Fruit fly (Drosophila melanogaster) whole organism, embryonic: ENCODE data around the gene Acp76A.
A peak's percentile ranks its signal among the peaks of the same experiment; 100 is the strongest.

Experiments used
- CG10431 ChIP-seq: fragments of 200-800 bp; sonication (Bioruptor generic); optimal IDR thresholded peaks from 3 replicates; lab custom pipeline; 2018; ENCODE audit warnings: missing biosample characterization, mild to moderate bottlenecking, missing genetic modification characterization
- CG10462 ChIP-seq: fragments of 200-800 bp; sonication (Bioruptor generic); optimal IDR thresholded peaks from 2 replicates; lab custom pipeline; 2016; ENCODE audit warnings: missing biosample characterization, missing genetic modification characterization
- CG10543 ChIP-seq: fragments of 200-800 bp; sonication (Bioruptor generic); optimal IDR thresholded peaks from 3 replicates; lab custom pipeline; 2017; ENCODE audit warnings: missing biosample characterization, mild to moderate bottlenecking, missing genetic modification characterization, moderate library complexity
- CG11398 ChIP-seq: fragments of 200-800 bp; sonication (Bioruptor generic); optimal IDR thresholded peaks from 2 replicates; lab custom pipeline; 2016; ENCODE audit warnings: missing biosample characterization, missing genetic modification characterization
- CG11456 ChIP-seq: fragments of 200-800 bp; sonication (Bioruptor generic); IDR thresholded peaks from 3 replicates; pipeline ENCODE4 v1.3.6; 2022; ENCODE audit warnings: missing biosample characterization, missing genetic modification characterization
- CG11695 ChIP-seq: fragments of 200-800 bp; sonication (Bioruptor generic); IDR thresholded peaks from 3 replicates; pipeline ENCODE4 v1.3.6; 2022; ENCODE audit warnings: missing biosample characterization, missing genetic modification characterization
- CG12071 ChIP-seq: fragments of 200-800 bp; sonication (Bioruptor generic); optimal IDR thresholded peaks from 3 replicates; lab custom pipeline; 2018; ENCODE audit warnings: missing biosample characterization, mild to moderate bottlenecking, missing genetic modification characterization
- CG15269 ChIP-seq: fragments of 200-800 bp; sonication (Bioruptor generic); optimal IDR thresholded peaks from 2 replicates; lab custom pipeline; 2018; ENCODE audit warnings: missing biosample characterization, mild to moderate bottlenecking, missing genetic modification characterization, moderate library complexity
- CG1603 ChIP-seq: fragments of 200-800 bp; sonication (Bioruptor generic); optimal IDR thresholded peaks from 2 replicates; lab custom pipeline; 2019; ENCODE audit warnings: missing biosample characterization, mild to moderate bottlenecking, missing genetic modification characterization, moderate library complexity
- CG16813 ChIP-seq: fragments of 200-800 bp; sonication (Bioruptor generic); IDR thresholded peaks from 3 replicates; pipeline ENCODE4 v1.3.6; 2022; ENCODE audit warnings: missing biosample characterization, missing genetic modification characterization; ENCODE audit not compliant: partially characterized antibody
- CG30403 ChIP-seq: fragments of 200-800 bp; sonication (Bioruptor generic); optimal IDR thresholded peaks from 3 replicates; lab custom pipeline; 2016; ENCODE audit warnings: missing biosample characterization, missing genetic modification characterization
- CG3281 ChIP-seq: fragments of 200-800 bp; sonication (Bioruptor generic); optimal IDR thresholded peaks from 3 replicates; lab custom pipeline; 2017; ENCODE audit warnings: missing biosample characterization, mild to moderate bottlenecking, missing genetic modification characterization
- CG34376 ChIP-seq: fragments of 200-800 bp; sonication (Bioruptor generic); optimal IDR thresholded peaks from 2 replicates; lab custom pipeline; 2018; ENCODE audit warnings: missing biosample characterization, mild to moderate bottlenecking, missing genetic modification characterization
- CG4404 ChIP-seq: fragments of 200-800 bp; sonication (Bioruptor generic); IDR thresholded peaks from 2 replicates; pipeline ENCODE4 v1.3.6; 2022; ENCODE audit warnings: missing biosample characterization, missing genetic modification characterization
- CG4617 ChIP-seq: fragments of 200-800 bp; sonication (Bioruptor generic); optimal IDR thresholded peaks from 3 replicates; lab custom pipeline; 2016; ENCODE audit warnings: missing biosample characterization, missing genetic modification characterization, borderline replicate concordance
- CG5180 ChIP-seq: fragments of 200-800 bp; sonication (Bioruptor generic); optimal IDR thresholded peaks from 3 replicates; lab custom pipeline; 2017; ENCODE audit warnings: missing biosample characterization, missing genetic modification characterization, mild to moderate bottlenecking, moderate library complexity, missing genetic modification reagents
- CG6854 ChIP-seq: fragments of 200-800 bp; sonication (Bioruptor generic); optimal IDR thresholded peaks from 3 replicates; lab custom pipeline; 2017; ENCODE audit warnings: missing biosample characterization, mild to moderate bottlenecking, missing genetic modification characterization
- CG7271 ChIP-seq: fragments of 200-800 bp; sonication (Bioruptor generic); optimal IDR thresholded peaks from 2 replicates; lab custom pipeline; 2018; ENCODE audit warnings: missing biosample characterization, mild to moderate bottlenecking, missing genetic modification characterization, moderate library complexity
- Camta ChIP-seq: fragments of 200-800 bp; sonication (Bioruptor generic); optimal IDR thresholded peaks from 2 replicates; lab custom pipeline; 2016; ENCODE audit warnings: missing biosample characterization, missing genetic modification characterization
- CkIIα-i1 ChIP-seq: fragments of 200-800 bp; sonication (Bioruptor generic); IDR thresholded peaks from 2 replicates; pipeline ENCODE4 v1.3.6; 2022; ENCODE audit warnings: missing biosample characterization, missing genetic modification characterization
- Deaf1 ChIP-seq: fragments of 200-800 bp; optimal IDR thresholded peaks from 3 replicates; lab custom pipeline; 2019; ENCODE audit warnings: missing biosample characterization, mild to moderate bottlenecking, missing genetic modification characterization, moderate library complexity
- Elba2 ChIP-seq: fragments of 200-800 bp; sonication (Bioruptor generic); optimal IDR thresholded peaks from 3 replicates; lab custom pipeline; 2016; ENCODE audit warnings: missing biosample characterization, missing genetic modification characterization
- Ets97D ChIP-seq: fragments of 200-800 bp; sonication (Bioruptor generic); optimal IDR thresholded peaks from 3 replicates; lab custom pipeline; 2016; ENCODE audit warnings: missing biosample characterization, missing genetic modification characterization
- Fer3 ChIP-seq: fragments of 200-800 bp; sonication (Bioruptor generic); optimal IDR thresholded peaks from 2 replicates; lab custom pipeline; 2018; ENCODE audit warnings: missing biosample characterization, mild to moderate bottlenecking, missing genetic modification characterization, moderate library complexity
- Hr51 ChIP-seq, 2 experiments: fragments of 200-800 bp; sonication (Bioruptor generic); optimal IDR thresholded peaks; 2 replicates in 1 of 2; 3 replicates in 1 of 2; lab custom pipeline; 2016 to 2018; ENCODE audit warnings: missing biosample characterization in 2 of 2, missing genetic modification characterization in 2 of 2, mild to moderate bottlenecking in 1 of 2, moderate library complexity in 1 of 2
- MTF-1 ChIP-seq: fragments of 200-800 bp; sonication (Bioruptor generic); optimal IDR thresholded peaks from 2 replicates; lab custom pipeline; 2018; ENCODE audit warnings: missing biosample characterization, mild to moderate bottlenecking, missing genetic modification characterization, borderline replicate concordance
- NC2α ChIP-seq: fragments of 200-800 bp; sonication (Bioruptor generic); optimal IDR thresholded peaks from 2 replicates; lab custom pipeline; 2016; ENCODE audit warnings: missing biosample characterization, missing genetic modification characterization
- Ravus ChIP-seq: fragments of 200-800 bp; sonication (Bioruptor generic); IDR thresholded peaks from 2 replicates; pipeline ENCODE4 v1.3.6; 2022; ENCODE audit warnings: missing biosample characterization, missing genetic modification characterization
- Sry-δ ChIP-seq: fragments of 200-800 bp; sonication (Bioruptor generic); optimal IDR thresholded peaks from 2 replicates; lab custom pipeline; 2016; ENCODE audit warnings: missing biosample characterization, missing genetic modification characterization
- Taf1 ChIP-seq: fragments of 200-800 bp; sonication (Bioruptor generic); IDR thresholded peaks from 2 replicates; pipeline ENCODE4 v1.3.6; 2022; ENCODE audit warnings: missing biosample characterization, missing genetic modification characterization
- al ChIP-seq: fragments of 200-800 bp; sonication (Bioruptor generic); IDR thresholded peaks from 2 replicates; pipeline ENCODE4 v1.3.6; 2022; ENCODE audit warnings: missing biosample characterization, missing genetic modification characterization
- bbx ChIP-seq: fragments of 200-800 bp; sonication (Bioruptor generic); IDR thresholded peaks from 2 replicates; pipeline ENCODE4 v1.3.6; 2022; ENCODE audit warnings: missing biosample characterization, missing genetic modification characterization; ENCODE audit not compliant: partially characterized antibody
- bigmax ChIP-seq: fragments of 200-800 bp; sonication (Bioruptor generic); optimal IDR thresholded peaks from 2 replicates; lab custom pipeline; 2018; ENCODE audit warnings: missing biosample characterization, mild to moderate bottlenecking, missing genetic modification characterization
- chinmo ChIP-seq: fragments of 200-800 bp; sonication (Bioruptor generic); IDR thresholded peaks from 4 replicates; pipeline ENCODE4 v1.3.6; 2022; ENCODE audit warnings: missing biosample characterization, missing genetic modification characterization; ENCODE audit not compliant: partially characterized antibody
- cwo ChIP-seq: fragments of 200-800 bp; sonication (Bioruptor generic); optimal IDR thresholded peaks from 3 replicates; lab custom pipeline; 2017; ENCODE audit warnings: missing biosample characterization, missing genetic modification characterization, mild to moderate bottlenecking, moderate library complexity, missing genetic modification reagents
- fd96Cb ChIP-seq: fragments of 200-800 bp; sonication (Bioruptor generic); optimal IDR thresholded peaks from 2 replicates; lab custom pipeline; 2018; ENCODE audit warnings: missing biosample characterization, mild to moderate bottlenecking, missing genetic modification characterization, moderate library complexity
- insv ChIP-seq, 2 experiments: fragments of 200-800 bp; sonication (Bioruptor generic); optimal IDR thresholded peaks; 3 replicates each; lab custom pipeline; 2016 to 2018; ENCODE audit warnings: missing biosample characterization in 2 of 2, missing genetic modification characterization in 2 of 2
- jigr1 ChIP-seq: fragments of 200-800 bp; sonication (Bioruptor generic); IDR thresholded peaks from 3 replicates; pipeline ENCODE4 v1.3.6; 2022; ENCODE audit warnings: missing biosample characterization, missing genetic modification characterization
- jing ChIP-seq: fragments of 200-800 bp; sonication (Bioruptor generic); optimal IDR thresholded peaks from 2 replicates; lab custom pipeline; 2018; ENCODE audit warnings: missing biosample characterization, mild to moderate bottlenecking, missing genetic modification characterization
- lilli ChIP-seq: fragments of 200-800 bp; sonication (Bioruptor generic); optimal IDR thresholded peaks from 3 replicates; lab custom pipeline; 2016; ENCODE audit warnings: missing biosample characterization, missing genetic modification characterization
- lmd ChIP-seq: fragments of 200-800 bp; sonication (Bioruptor generic); IDR thresholded peaks from 2 replicates; pipeline ENCODE4 v1.3.6; 2022; ENCODE audit warnings: missing biosample characterization, missing genetic modification characterization
- mld ChIP-seq: fragments of 200-800 bp; sonication (Bioruptor generic); IDR thresholded peaks from 3 replicates; pipeline ENCODE4 v1.3.6; 2022; ENCODE audit warnings: missing biosample characterization, missing genetic modification characterization; ENCODE audit not compliant: partially characterized antibody
- oc ChIP-seq: fragments of 200-800 bp; sonication (Bioruptor generic); optimal IDR thresholded peaks from 2 replicates; lab custom pipeline; 2018; ENCODE audit warnings: missing biosample characterization, mild to moderate bottlenecking, missing genetic modification characterization, moderate library complexity
- seq ChIP-seq: fragments of 200-800 bp; sonication (Bioruptor generic); IDR thresholded peaks from 2 replicates; pipeline ENCODE4 v1.3.6; 2022; ENCODE audit warnings: missing biosample characterization, missing genetic modification characterization
- slp2 ChIP-seq: fragments of 200-800 bp; sonication (Bioruptor generic); optimal IDR thresholded peaks from 2 replicates; lab custom pipeline; 2016; ENCODE audit warnings: missing biosample characterization, missing genetic modification characterization
- so ChIP-seq: fragments of 200-800 bp; sonication (Bioruptor generic); IDR thresholded peaks from 3 replicates; pipeline ENCODE4 v1.3.6; 2022; ENCODE audit warnings: missing biosample characterization, missing genetic modification characterization
- tin ChIP-seq: fragments of 200-800 bp; sonication (Bioruptor generic); optimal IDR thresholded peaks from 3 replicates; lab custom pipeline; 2016; ENCODE audit warnings: missing biosample characterization, missing genetic modification characterization
- tx ChIP-seq: fragments of 200-800 bp; sonication (Bioruptor generic); optimal IDR thresholded peaks from 2 replicates; lab custom pipeline; 2016; ENCODE audit warnings: missing biosample characterization, missing genetic modification characterization
- wek ChIP-seq: fragments of 200-800 bp; sonication (Bioruptor generic); optimal IDR thresholded peaks from 3 replicates; lab custom pipeline; 2018; ENCODE audit warnings: missing biosample characterization, mild to moderate bottlenecking, missing genetic modification characterization, moderate library complexity

Gene Acp76A

DNA sequence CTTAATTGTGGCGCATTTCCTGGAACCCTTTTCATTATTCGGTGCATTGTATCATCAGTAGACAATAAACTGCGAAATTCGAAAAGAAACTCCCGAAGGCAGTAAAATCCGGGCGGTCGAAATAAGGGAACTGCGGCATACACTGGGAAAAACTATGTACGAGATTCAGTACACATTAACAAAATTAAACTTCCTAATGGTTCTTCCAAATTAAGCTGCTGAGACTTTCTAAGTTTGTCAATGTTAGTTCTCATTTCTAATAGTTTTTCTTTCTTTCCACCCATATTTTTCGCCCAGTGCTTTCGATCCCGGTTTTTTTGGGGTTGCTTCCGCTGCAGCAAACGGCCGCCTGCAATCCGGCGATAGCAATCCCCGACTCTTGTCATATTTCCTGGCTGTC is 27.0 kb downstream of the Acp76A start (continued):
- TF ChIP-seq CG11456 (peak; percentile 57; the same call in 1 of the 3 replicates), so (peak; percentile 79; the same call in 2 of the 3 replicates), tx (GFP tag; lab: Kevin White, UChicago) (peak; percentile 50), Fer3 (tag; lab: Kevin White, UChicago) (peak; percentile 63), MTF-1 (peak; percentile 54), CG10543 (no peak), CG5180 (GFP tag; lab: Kevin White, UChicago) (peak; percentile 54), CG3281 (peak; percentile 61), wek (no peak), tin (GFP tag; lab: Kevin White, UChicago) (peak; percentile 77), CG15269 (tag; lab: Kevin White, UChicago) (peak; percentile 75), CG4404 (GFP tag; lab: Robert Waterston, UW) (peak; percentile 81), CG11695 (GFP tag; lab: Robert Waterston, UW) (peak; percentile 83; the same call in 2 of the 3 replicates), bbx (GFP tag; lab: Robert Waterston, UW) (no peak), insv (GFP tag; optimal IDR thresholded peaks at IDR 0.05; lab: Kevin White, UChicago) (peak in 1 of 2 experiments; percentile 1), CG7271 (tag; lab: Kevin White, UChicago) (no peak), mld (no peak), CG10462 (GFP tag; lab: Kevin White, UChicago) (peak; percentile 57), seq (GFP tag; lab: Robert Waterston, UW) (peak; percentile 74), lilli (GFP tag; lab: Kevin White, UChicago) (peak; percentile 66), CG30403 (peak; percentile 56), Ets97D (GFP tag; lab: Kevin White, UChicago) (no peak), al (GFP tag; lab: Robert Waterston, UW) (0 out of 2 replicates have a peak, but pooled peaks have one; percentile 25), cwo (GFP tag; lab: Kevin White, UChicago) (peak; percentile 55), lmd (GFP tag; lab: Robert Waterston, UW) (peak; percentile 65), slp2 (GFP tag; lab: Kevin White, UChicago) (peak; percentile 80), CG16813 (GFP tag; lab: Robert Waterston, UW) (no peak), CG12071 (GFP tag; lab: Kevin White, UChicago) (no peak), bigmax (GFP tag; lab: Kevin White, UChicago) (no peak), Elba2 (GFP tag; lab: Kevin White, UChicago) (no peak), chinmo (GFP tag; lab: Robert Waterston, UW) (0 out of 4 replicates have a peak, but pooled peaks have one; percentile 43), jigr1 (GFP tag; lab: Robert Waterston, UW) (no peak), Deaf1 (tag; lab: Kevin White, UChicago) (peak; percentile 45), Camta (peak; percentile 65), fd96Cb (tag; lab: Kevin White, UChicago) (peak; percentile 64), CG11398 (GFP tag; lab: Kevin White, UChicago) (peak; percentile 80), Taf1 (GFP tag; lab: Robert Waterston, UW) (0 out of 2 replicates have a peak, but pooled peaks have one; percentile 13), Ravus (GFP tag; lab: Robert Waterston, UW) (peak; percentile 33; the same call in 1 of the 2 replicates), Hr51 (GFP tag; optimal IDR thresholded peaks at IDR 0.05; lab: Kevin White, UChicago) (peak; percentile 61 to 66), CkIIα-i1 (GFP tag; lab: Robert Waterston, UW) (no peak), CG1603 (tag; lab: Kevin White, UChicago) (peak; percentile 38), NC2α (GFP tag; lab: Kevin White, UChicago) (peak; percentile 77), CG6854 (GFP tag; lab: Kevin White, UChicago) (no peak), CG34376 (GFP tag; lab: Kevin White, UChicago) (no peak), Sry-δ (GFP tag; lab: Kevin White, UChicago) (peak; percentile 51), oc (tag; lab: Kevin White, UChicago) (peak; percentile 70), jing (GFP tag; lab: Kevin White, UChicago) (peak; percentile 64), CG4617 (GFP tag; lab: Kevin White, UChicago) (peak; percentile 33), CG10431 (peak; percentile 72)
